Worm (Caenorhabditis elegans) whole organism, L4/young adult: Measurements from ENCODE around the gene sulp-5.

ENCODE experiments used
- W03F9.2 ChIP-seq: fragments of 150-350 bp; optimal IDR thresholded peaks from 2 replicates; lab custom pipeline; 2014; ENCODE audit warnings: missing biosample characterization, missing genetic modification characterization
- him-1 ChIP-seq: sonication (generic microtip); optimal IDR thresholded peaks from 2 replicates; lab custom pipeline; 2016; ENCODE audit warnings: missing genotype, missing genetic modification reagents, missing genetic modification characterization, missing compliant biosample characterization

DNA sequence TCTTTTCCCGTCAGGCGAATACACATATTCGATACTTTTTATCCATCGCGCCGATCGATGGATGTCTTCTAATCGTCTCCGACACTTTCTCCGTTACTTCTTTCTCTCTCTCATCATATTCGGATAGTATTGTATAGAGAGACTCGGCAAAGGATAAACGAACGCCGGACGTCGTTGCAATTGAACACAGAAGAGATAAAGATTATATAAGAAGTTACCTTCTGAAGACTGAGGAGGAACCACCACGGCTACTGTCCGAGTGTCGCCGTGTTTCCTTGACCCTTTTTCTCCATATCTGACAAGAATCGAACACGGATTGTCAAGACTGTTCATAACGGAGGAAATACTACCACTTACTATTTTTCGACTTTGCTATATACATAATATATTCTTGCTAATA, 19.3 kb downstream of the sulp-5 start, which contains the start of gene sma-1:
- TF ChIP-seq W03F9.2 (tag; lab: Kevin White, UChicago) (no peak), him-1 (no peak)
